Worm (Caenorhabditis elegans) whole organism, L3 larva: ENCODE measurements around the gene sek-4.

Experiments
- ama-1 ChIP-seq: fragments of 150-350 bp; optimal IDR thresholded peaks from 2 replicates; lab custom pipeline; 2018
- fkh-10 ChIP-seq: sonication (generic microtip); optimal IDR thresholded peaks from 2 replicates; lab custom pipeline; 2017; ENCODE audit warnings: missing biosample characterization, missing genetic modification reagents, missing genetic modification characterization

ce11 chrX:5330765-5331164 is 44.1 kb upstream of the sek-4 start:
- TF ChIP-seq fkh-10 (no peak), ama-1 (no peak)
